Fruit fly (Drosophila melanogaster): Measurements from ENCODE around the gene sls.

sls gene

dm6 chr3L:2115524-2116245 lies at the start of gene sls (continued):
- TF ChIP-seq ase (GFP tag; IDR thresholded peaks at IDR 0.05) (peak; percentile 83), gt (GFP tag; IDR thresholded peaks at IDR 0.05) (peak; percentile 65), tll (GFP tag; optimal IDR thresholded peaks at IDR 0.05) (no peak), hth (optimal IDR thresholded peaks at IDR 0.05) (no peak), CG1529 (GFP tag; optimal IDR thresholded peaks at IDR 0.05) (peak; percentile 90), MTF-1 (GFP tag; optimal IDR thresholded peaks at IDR 0.05; ENCODE audit: borderline replicate concordance) (peak; percentile 68), CG17328 (GFP tag; IDR thresholded peaks at IDR 0.05) (peak; percentile 93), dan (GFP tag; IDR thresholded peaks at IDR 0.05) (peak; percentile 66; the same call in 1 of the 2 replicates), CG17568 (GFP tag; optimal IDR thresholded peaks at IDR 0.05) (peak; percentile 80), Mrtf (GFP tag; IDR thresholded peaks at IDR 0.05) (peak; percentile 85), CG13287 (GFP tag; IDR thresholded peaks at IDR 0.05; ENCODE audit: partially characterized antibody) (no peak), CG18476 (GFP tag; optimal IDR thresholded peaks at IDR 0.05) (peak; percentile 55), phol (tag; optimal IDR thresholded peaks at IDR 0.05) (peak; percentile 84), ara (GFP tag; IDR thresholded peaks at IDR 0.05) (peak; percentile 93), CG2129 (GFP tag; IDR thresholded peaks at IDR 0.05; ENCODE audit: partially characterized antibody) (no peak), NC2β (GFP tag; optimal IDR thresholded peaks at IDR 0.05) (peak; percentile 88), Sry-δ (GFP tag; optimal IDR thresholded peaks at IDR 0.05) (peak; percentile 34), CG13894 (tag; optimal IDR thresholded peaks at IDR 0.05) (peak; percentile 84), CG2199 (GFP tag; IDR thresholded peaks at IDR 0.05) (no peak), cato (GFP tag; optimal IDR thresholded peaks at IDR 0.05; ENCODE audit: borderline replicate concordance) (peak; percentile 81), CG10462 (GFP tag; optimal IDR thresholded peaks at IDR 0.05) (peak; percentile 83), CG12299 (tag; optimal IDR thresholded peaks at IDR 0.05) (peak; percentile 83), Xrp1 (GFP tag; IDR thresholded peaks at IDR 0.05) (peak; percentile 93), br (optimal IDR thresholded peaks at IDR 0.05) (no peak), eyg (GFP tag; optimal IDR thresholded peaks at IDR 0.05) (peak; percentile 65), disco-r (GFP tag; optimal IDR thresholded peaks at IDR 0.05) (peak; percentile 77), tup (GFP tag; optimal IDR thresholded peaks at IDR 0.05) (peak; percentile 75), sisA (GFP tag; IDR thresholded peaks at IDR 0.05) (peak; percentile 87), lab (GFP tag; optimal IDR thresholded peaks at IDR 0.05) (peak; percentile 83), nerfin-2 (GFP tag; IDR thresholded peaks at IDR 0.05; ENCODE audit: partially characterized antibody) (no peak), CG6813 (GFP tag; optimal IDR thresholded peaks at IDR 0.05) (peak; percentile 42), CG18619 (GFP tag; optimal IDR thresholded peaks at IDR 0.05) (peak; percentile 90), CG15269 (tag; optimal IDR thresholded peaks at IDR 0.05) (peak; percentile 96), CG12769 (tag; optimal IDR thresholded peaks at IDR 0.05) (peak; percentile 97), Oli (tag; optimal IDR thresholded peaks at IDR 0.05) (peak; percentile 93), ham (GFP tag; IDR thresholded peaks at IDR 0.05) (peak; percentile 82), CG15011 (GFP tag; optimal IDR thresholded peaks at IDR 0.05) (peak; percentile 62), CG10209 (GFP tag; optimal IDR thresholded peaks at IDR 0.05) (peak; percentile 90), otp (GFP tag; IDR thresholded peaks at IDR 0.05) (peak; percentile 92), CHES-1-like (GFP tag; optimal IDR thresholded peaks at IDR 0.05) (peak; percentile 92), CoRest (tag; optimal IDR thresholded peaks at IDR 0.05) (peak; percentile 96), CG16815 (GFP tag; optimal IDR thresholded peaks at IDR 0.05) (peak; percentile 89), CG9727 (GFP tag; optimal IDR thresholded peaks at IDR 0.05) (peak; percentile 89), CG9797 (GFP tag; optimal IDR thresholded peaks at IDR 0.05) (no peak), CG4707 (GFP tag; optimal IDR thresholded peaks at IDR 0.05) (peak; percentile 85), gem (tag; optimal IDR thresholded peaks at IDR 0.05) (peak; percentile 94), jumu (GFP tag; optimal IDR thresholded peaks at IDR 0.05) (peak; percentile 87), CG1647 (GFP tag; optimal IDR thresholded peaks at IDR 0.05) (peak; percentile 79), yki (optimal IDR thresholded peaks at IDR 0.05) (no peak)
